Fruit fly (Drosophila melanogaster): ENCODE results near the gene brv1.
A peak's percentile ranks its signal among the peaks of the same experiment; 100 is the strongest.

The brv1 gene

DNA sequence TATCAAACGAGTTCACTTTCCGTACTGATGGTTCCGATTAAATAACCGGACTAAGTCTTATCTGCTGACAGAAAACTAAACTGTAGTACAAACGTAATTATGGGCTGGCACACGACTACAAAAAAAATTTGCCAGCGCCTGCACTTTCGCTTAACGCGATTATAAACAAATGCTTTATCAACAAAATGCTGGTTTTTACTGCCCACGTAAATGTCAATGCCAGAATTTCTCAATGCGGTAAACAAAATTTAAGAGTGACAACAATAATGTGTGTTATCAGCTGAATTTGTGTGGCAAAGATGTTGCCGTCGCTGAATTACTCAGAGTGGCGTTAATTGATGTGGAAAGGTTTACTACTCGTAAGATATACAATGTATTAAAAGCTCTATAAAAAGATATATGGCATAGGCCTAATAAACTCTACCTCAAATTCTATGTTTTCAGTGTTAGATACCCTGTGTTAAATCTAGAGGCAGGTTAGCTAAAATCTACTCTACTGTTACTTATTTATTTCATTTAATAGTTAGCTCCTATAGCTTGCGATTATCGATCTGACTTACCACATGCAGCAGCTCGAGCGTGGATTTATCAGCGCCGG is 9.8 kb upstream of the brv1 start (continued):
- TF ChIP-seq CG6765 (GFP tag; optimal IDR thresholded peaks at IDR 0.05) (no peak), sens (GFP tag) (peak; percentile 30), gsb-n (tag; optimal IDR thresholded peaks at IDR 0.05) (no peak), Fer1 (GFP tag; optimal IDR thresholded peaks at IDR 0.05) (peak; percentile 36), kni (GFP tag; optimal IDR thresholded peaks at IDR 0.05) (no peak), zfh1 (GFP tag; IDR thresholded peaks at IDR 0.05) (no peak), HLHmδ (GFP tag; optimal IDR thresholded peaks at IDR 0.05) (no peak), CG8089 (GFP tag; optimal IDR thresholded peaks at IDR 0.05) (no peak), vnd (GFP tag; IDR thresholded peaks at IDR 0.05; ENCODE audit: partially characterized antibody) (no peak), CG11085 (GFP tag; IDR thresholded peaks at IDR 0.05) (no peak), esg (GFP tag; conservative IDR thresholded peaks at IDR 0.05) (no peak), crp (GFP tag; optimal IDR thresholded peaks at IDR 0.05) (no peak), pfk (GFP tag; optimal IDR thresholded peaks at IDR 0.05) (no peak), klu (GFP tag; IDR thresholded peaks at IDR 0.05) (no peak), YL-1 (GFP tag; optimal IDR thresholded peaks at IDR 0.05) (no peak), wek (GFP tag; optimal IDR thresholded peaks at IDR 0.05) (peak; percentile 32), CG2120 (GFP tag; optimal IDR thresholded peaks at IDR 0.05) (no peak), H2.0 (GFP tag; IDR thresholded peaks at IDR 0.05) (no peak), eyg (GFP tag; optimal IDR thresholded peaks at IDR 0.05) (no peak), CG1602 (GFP tag; optimal IDR thresholded peaks at IDR 0.05) (no peak), ewg (GFP tag; optimal IDR thresholded peaks at IDR 0.05) (no peak), dmrt11E (tag; optimal IDR thresholded peaks at IDR 0.05) (no peak), CG18599 (GFP tag; optimal IDR thresholded peaks at IDR 0.05) (peak; percentile 10), gfzf (GFP tag; optimal IDR thresholded peaks at IDR 0.05) (no peak), Xrp1 (GFP tag; IDR thresholded peaks at IDR 0.05) (no peak), HmgD (GFP tag; optimal IDR thresholded peaks at IDR 0.05) (no peak), CG7928 (GFP tag; optimal IDR thresholded peaks at IDR 0.05) (no peak), CG31365 (tag; optimal IDR thresholded peaks at IDR 0.05) (peak; percentile 0), E2f1 (GFP tag; IDR thresholded peaks at IDR 0.05) (no peak), pb (GFP tag; optimal IDR thresholded peaks at IDR 0.05) (no peak), bowl (GFP tag; IDR thresholded peaks at IDR 0.05) (no peak), Sox100B (GFP tag; optimal IDR thresholded peaks at IDR 0.05) (no peak), Aef1 (GFP tag; IDR thresholded peaks at IDR 0.05) (no peak), gcm (GFP tag; optimal IDR thresholded peaks at IDR 0.05) (no peak), CG7963 (GFP tag; IDR thresholded peaks at IDR 0.05; ENCODE audit: partially characterized antibody) (no peak), CG10654 (GFP tag; optimal IDR thresholded peaks at IDR 0.05) (no peak), ro (GFP tag; IDR thresholded peaks at IDR 0.05) (no peak), CG17359 (tag; optimal IDR thresholded peaks at IDR 0.05) (no peak), CkIIα-i1 (GFP tag; IDR thresholded peaks at IDR 0.05) (no peak), kay (GFP tag; optimal IDR thresholded peaks at IDR 0.05) (no peak), CG3407 (GFP tag; optimal IDR thresholded peaks at IDR 0.05) (no peak), Deaf1 (tag; optimal IDR thresholded peaks at IDR 0.05) (no peak), Oaz (GFP tag; IDR thresholded peaks at IDR 0.05) (no peak), lilli (GFP tag; optimal IDR thresholded peaks at IDR 0.05) (no peak), amos (GFP tag; IDR thresholded peaks at IDR 0.05; ENCODE audit: partially characterized antibody) (no peak), MESR4 (GFP tag; optimal IDR thresholded peaks at IDR 0.05) (no peak), CG16815 (GFP tag; optimal IDR thresholded peaks at IDR 0.05) (no peak), CG6689 (GFP tag; IDR thresholded peaks at IDR 0.05) (no peak), Dp (GFP tag; optimal IDR thresholded peaks at IDR 0.05) (no peak), CG12236 (GFP tag; optimal IDR thresholded peaks at IDR 0.05) (no peak), CG10431 (GFP tag; optimal IDR thresholded peaks at IDR 0.05) (no peak)

Measured in whole organism, embryonic.